Fruit fly (Drosophila melanogaster) whole organism: ENCODE data around the gene M1BP.

ENCODE experiments used
- CG8478 ChIP-seq: fragments of >200 bp; optimal IDR thresholded peaks from 2 replicates; lab custom pipeline; 2018; ENCODE audit warnings: inconsistent platforms
- Dll ChIP-seq: fragments of >200 bp; optimal IDR thresholded peaks from 2 replicates; lab custom pipeline; 2017
- EcR ChIP-seq, 2 experiments: fragments of >200 bp; optimal IDR thresholded peaks; 2 replicates each; lab custom pipeline; 2017; ENCODE audit warnings: missing biosample characterization in 2 of 2, missing genetic modification characterization in 2 of 2, missing genetic modification reagents in 2 of 2
- pan ChIP-seq: fragments of >200 bp; optimal IDR thresholded peaks from 2 replicates; lab custom pipeline; 2017
- psq ChIP-seq: fragments of >200 bp; optimal IDR thresholded peaks from 2 replicates; lab custom pipeline; 2017
- usp ChIP-seq: fragments of >200 bp; optimal IDR thresholded peaks from 2 replicates; lab custom pipeline; 2017; ENCODE audit warnings: missing biosample characterization, missing genetic modification characterization, mixed read lengths

DNA sequence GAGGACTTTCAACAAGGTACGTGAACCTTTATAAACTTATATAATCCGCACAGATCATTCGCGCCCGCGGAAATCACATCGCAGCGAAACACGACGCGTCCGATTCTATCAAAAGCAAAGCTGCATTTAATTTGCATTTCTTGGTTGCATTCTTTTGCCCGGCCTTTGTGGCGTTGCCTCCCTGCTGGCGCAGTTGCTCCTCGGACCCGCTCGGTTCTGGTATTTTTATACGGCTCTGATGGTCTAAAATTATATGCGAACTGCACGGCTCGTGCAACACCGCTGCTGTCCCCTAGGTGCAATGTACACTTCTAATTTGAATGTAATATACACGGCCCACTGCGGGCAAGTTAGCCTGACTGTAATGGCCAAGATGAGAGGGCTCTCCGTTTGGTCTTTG lies 13.1 kb downstream of the M1BP start, which contains the start of gene Cks85A:
- TF ChIP-seq psq (no peak), CG8478 (no peak), pan (lab: Kevin White, UChicago) (no peak), Dll (no peak), usp (no peak), EcR (GFP tag; optimal IDR thresholded peaks at IDR 0.05; lab: Kevin White, UChicago) (no peak)
